Worm (Caenorhabditis elegans): Measurements from ENCODE around the gene mec-15.

ce11 chrII:10231874-10232273 is 7.6 kb downstream of the mec-15 start:
- TF ChIP-seq ref-1 (GFP tag; conservative IDR thresholded peaks at IDR 0.05) (no peak), ztf-29 (GFP tag; IDR thresholded peaks at IDR 0.05) (no peak), T22C8.4 (GFP tag; IDR thresholded peaks at IDR 0.05) (no peak), cog-1 (tag; optimal IDR thresholded peaks at IDR 0.05) (no peak), tab-1 (GFP tag; IDR thresholded peaks at IDR 0.05) (no peak), flt-1 (GFP tag; IDR thresholded peaks at IDR 0.05) (no peak), med-1 (GFP tag; optimal IDR thresholded peaks at IDR 0.05; ENCODE audit: insufficient read depth) (no peak), ztf-23 (GFP tag; IDR thresholded peaks at IDR 0.05) (no peak), klf-2 (GFP tag; conservative IDR thresholded peaks at IDR 0.05) (no peak)
